Fruit fly (Drosophila melanogaster) whole organism, embryonic: ENCODE results near the gene Dic61B.

Experiments used
- Atf-2 ChIP-seq: fragments of 200-800 bp; sonication (Bioruptor generic); optimal IDR thresholded peaks from 2 replicates; lab custom pipeline; 2016; ENCODE audit warnings: missing biosample characterization, missing genetic modification characterization
- Awh ChIP-seq: fragments of 200-800 bp; sonication (Bioruptor generic); IDR thresholded peaks from 2 replicates; pipeline ENCODE4, ENCODE4 v1.3.6; 2022; ENCODE audit warnings: missing biosample characterization, missing genetic modification characterization
- CG10267 ChIP-seq: fragments of 200-800 bp; sonication (Bioruptor generic); optimal IDR thresholded peaks from 2 replicates; lab custom pipeline; 2018; ENCODE audit warnings: missing biosample characterization, mild to moderate bottlenecking, missing genetic modification characterization, moderate library complexity
- CG11085 ChIP-seq: fragments of 200-800 bp; sonication (Bioruptor generic); IDR thresholded peaks from 2 replicates; pipeline ENCODE4 v1.3.6; 2022; ENCODE audit warnings: missing biosample characterization, missing genetic modification characterization
- CG12769 ChIP-seq: fragments of 200-800 bp; sonication (Bioruptor generic); optimal IDR thresholded peaks from 2 replicates; lab custom pipeline; 2019; ENCODE audit warnings: missing biosample characterization, mild to moderate bottlenecking, missing genetic modification characterization, moderate library complexity
- CG13287 ChIP-seq: fragments of 200-800 bp; sonication (Bioruptor generic); IDR thresholded peaks from 2 replicates; pipeline ENCODE4 v1.3.6; 2022; ENCODE audit warnings: missing biosample characterization, missing genetic modification characterization; ENCODE audit not compliant: partially characterized antibody
- CG13894 ChIP-seq: fragments of 200-800 bp; sonication (Bioruptor generic); optimal IDR thresholded peaks from 3 replicates; lab custom pipeline; 2018; ENCODE audit warnings: missing biosample characterization, mild to moderate bottlenecking, missing genetic modification characterization, moderate library complexity
- CG14050 ChIP-seq: fragments of 200-800 bp; sonication (Bioruptor generic); IDR thresholded peaks from 3 replicates; pipeline ENCODE4 v1.3.6; 2022; ENCODE audit warnings: missing biosample characterization, missing genetic modification characterization
- CG17568 ChIP-seq: fragments of 200-800 bp; sonication (Bioruptor generic); optimal IDR thresholded peaks from 2 replicates; lab custom pipeline; 2018; ENCODE audit warnings: missing biosample characterization, mild to moderate bottlenecking, missing genetic modification characterization, moderate library complexity
- CG1792 ChIP-seq: fragments of 200-800 bp; sonication (Bioruptor generic); optimal IDR thresholded peaks from 2 replicates; lab custom pipeline; 2016; ENCODE audit warnings: missing biosample characterization, missing genetic modification characterization
- CG18262 ChIP-seq: fragments of 200-800 bp; optimal IDR thresholded peaks from 3 replicates; lab custom pipeline; 2019; ENCODE audit warnings: missing biosample characterization, mild to moderate bottlenecking, missing genetic modification characterization, moderate library complexity
- CG2116 ChIP-seq: fragments of 200-800 bp; sonication (Bioruptor generic); optimal IDR thresholded peaks from 3 replicates; lab custom pipeline; 2018; ENCODE audit warnings: missing biosample characterization, mild to moderate bottlenecking, missing genetic modification characterization
- CG2129 ChIP-seq: fragments of 200-800 bp; sonication (Bioruptor generic); IDR thresholded peaks from 2 replicates; pipeline ENCODE4 v1.3.6; 2022; ENCODE audit warnings: missing biosample characterization, missing genetic modification characterization; ENCODE audit not compliant: partially characterized antibody
- CG2712 ChIP-seq: fragments of 200-800 bp; optimal IDR thresholded peaks from 3 replicates; lab custom pipeline; 2019; ENCODE audit warnings: missing biosample characterization, mild to moderate bottlenecking, missing genetic modification characterization, moderate library complexity
- CG2875 ChIP-seq: fragments of 200-800 bp; sonication (Bioruptor generic); optimal IDR thresholded peaks from 2 replicates; lab custom pipeline; 2017; ENCODE audit warnings: missing biosample characterization, mild to moderate bottlenecking, missing genetic modification characterization, missing genetic modification reagents
- CG31388 ChIP-seq: fragments of 200-800 bp; sonication (Bioruptor generic); optimal IDR thresholded peaks from 2 replicates; lab custom pipeline; 2016; ENCODE audit warnings: missing biosample characterization, missing genetic modification characterization
- CG3407 ChIP-seq: fragments of 200-800 bp; sonication (Bioruptor generic); optimal IDR thresholded peaks from 2 replicates; lab custom pipeline; 2018; ENCODE audit warnings: missing biosample characterization, mild to moderate bottlenecking, missing genetic modification characterization
- CG3995 ChIP-seq: fragments of 200-800 bp; sonication (Bioruptor generic); optimal IDR thresholded peaks from 3 replicates; lab custom pipeline; 2016; ENCODE audit warnings: missing biosample characterization, missing genetic modification characterization
- CG6254 ChIP-seq: fragments of 200-800 bp; sonication (Bioruptor generic); optimal IDR thresholded peaks from 3 replicates; lab custom pipeline; 2017; ENCODE audit warnings: mild to moderate bottlenecking, missing biosample characterization, missing genetic modification reagents, missing genetic modification characterization
- CG6854 ChIP-seq: fragments of 200-800 bp; sonication (Bioruptor generic); optimal IDR thresholded peaks from 3 replicates; lab custom pipeline; 2017; ENCODE audit warnings: missing biosample characterization, mild to moderate bottlenecking, missing genetic modification characterization
- CG7745 ChIP-seq: fragments of 200-800 bp; sonication (Bioruptor generic); optimal IDR thresholded peaks from 2 replicates; lab custom pipeline; 2018; ENCODE audit warnings: missing biosample characterization, mild to moderate bottlenecking, missing genetic modification characterization, moderate library complexity
- CG7963 ChIP-seq: fragments of 200-800 bp; sonication (Bioruptor generic); IDR thresholded peaks from 3 replicates; pipeline ENCODE4 v1.3.6; 2022; ENCODE audit warnings: missing biosample characterization, missing genetic modification characterization; ENCODE audit not compliant: partially characterized antibody
- CG7987 ChIP-seq: fragments of 200-800 bp; sonication (Bioruptor generic); optimal IDR thresholded peaks from 2 replicates; lab custom pipeline; 2018; ENCODE audit warnings: missing biosample characterization, mild to moderate bottlenecking, missing genetic modification characterization, moderate library complexity
- CHES-1-like ChIP-seq: fragments of 200-800 bp; sonication (Bioruptor generic); optimal IDR thresholded peaks from 2 replicates; lab custom pipeline; 2016; ENCODE audit warnings: missing biosample characterization, missing genetic modification characterization
- Camta ChIP-seq: fragments of 200-800 bp; sonication (Bioruptor generic); optimal IDR thresholded peaks from 2 replicates; lab custom pipeline; 2016; ENCODE audit warnings: missing biosample characterization, missing genetic modification characterization
- CoRest ChIP-seq: fragments of 200-800 bp; sonication (Bioruptor generic); optimal IDR thresholded peaks from 3 replicates; lab custom pipeline; 2018; ENCODE audit warnings: missing biosample characterization, mild to moderate bottlenecking, missing genetic modification characterization, moderate library complexity
- Dbx ChIP-seq: fragments of 200-800 bp; sonication (Bioruptor generic); IDR thresholded peaks from 3 replicates; pipeline ENCODE4 v1.3.6; 2022; ENCODE audit warnings: missing biosample characterization, missing genetic modification characterization
- Dll ChIP-seq: fragments of 200-800 bp; sonication (Bioruptor generic); IDR thresholded peaks from 4 replicates; pipeline ENCODE4 v1.3.6; 2022; ENCODE audit warnings: missing biosample characterization, missing genetic modification characterization; ENCODE audit not compliant: partially characterized antibody
- HLH4C ChIP-seq: fragments of 200-800 bp; sonication (Bioruptor generic); IDR thresholded peaks from 3 replicates; pipeline ENCODE4 v1.3.6; 2022; ENCODE audit warnings: missing biosample characterization, missing genetic modification characterization; ENCODE audit not compliant: partially characterized antibody
- Hey ChIP-seq: fragments of 200-800 bp; sonication (Bioruptor generic); optimal IDR thresholded peaks from 3 replicates; lab custom pipeline; 2018; ENCODE audit warnings: missing biosample characterization, mild to moderate bottlenecking, missing genetic modification characterization
- Hr3 ChIP-seq: fragments of 200-800 bp; sonication (Bioruptor generic); optimal IDR thresholded peaks from 3 replicates; lab custom pipeline; 2016; ENCODE audit warnings: missing biosample characterization, missing genetic modification characterization
- MBD-R2 ChIP-seq: fragments of 200-800 bp; sonication (Bioruptor generic); IDR thresholded peaks from 2 replicates; pipeline ENCODE4 v1.3.6; 2022; ENCODE audit warnings: missing biosample characterization, missing genetic modification characterization
- Nf-YA ChIP-seq: fragments of 200-800 bp; sonication (Bioruptor generic); IDR thresholded peaks from 2 replicates; pipeline ENCODE4 v1.3.6; 2022; ENCODE audit warnings: missing biosample characterization, missing genetic modification characterization
- Opbp ChIP-seq: fragments of 200-800 bp; sonication (Bioruptor generic); IDR thresholded peaks from 3 replicates; pipeline ENCODE4 v1.3.6; 2022; ENCODE audit warnings: missing biosample characterization, missing genetic modification characterization; ENCODE audit not compliant: partially characterized antibody
- amos ChIP-seq: fragments of 200-800 bp; sonication (Bioruptor generic); IDR thresholded peaks from 2 replicates; pipeline ENCODE4 v1.3.6; 2022; ENCODE audit warnings: missing biosample characterization, missing genetic modification characterization; ENCODE audit not compliant: partially characterized antibody
- chn ChIP-seq: fragments of 200-800 bp; sonication (Bioruptor generic); optimal IDR thresholded peaks from 2 replicates; lab custom pipeline; 2016; ENCODE audit warnings: missing biosample characterization, missing genetic modification characterization
- eve ChIP-seq, 2 experiments: fragments of >200 bp; optimal IDR thresholded peaks; 2 replicates each; lab custom pipeline; 2017; ENCODE audit warnings: missing biosample characterization in 2 of 2, missing genetic modification characterization in 2 of 2
- gfzf ChIP-seq: fragments of 200-800 bp; sonication (Bioruptor generic); optimal IDR thresholded peaks from 2 replicates; lab custom pipeline; 2016; ENCODE audit warnings: missing biosample characterization, mild to moderate bottlenecking, missing genetic modification characterization, moderate library complexity
- gro ChIP-seq: fragments of 200-800 bp; sonication (Bioruptor generic); optimal IDR thresholded peaks from 2 replicates; lab custom pipeline; 2016; ENCODE audit warnings: missing biosample characterization, missing genetic modification characterization
- gsb-n ChIP-seq: fragments of 200-800 bp; sonication (Bioruptor generic); optimal IDR thresholded peaks from 3 replicates; lab custom pipeline; 2018; ENCODE audit warnings: missing biosample characterization, mild to moderate bottlenecking, missing genetic modification characterization
- nau ChIP-seq: fragments of 200-800 bp; sonication (Bioruptor generic); optimal IDR thresholded peaks from 3 replicates; lab custom pipeline; 2017; ENCODE audit warnings: missing biosample characterization, mild to moderate bottlenecking, missing genetic modification characterization, missing genetic modification reagents
- nmo ChIP-seq: fragments of 200-800 bp; sonication (Bioruptor generic); optimal IDR thresholded peaks from 2 replicates; lab custom pipeline; 2018; ENCODE audit warnings: missing biosample characterization, mild to moderate bottlenecking, missing genetic modification characterization, moderate library complexity
- nom ChIP-seq: fragments of 200-800 bp; sonication (Bioruptor generic); optimal IDR thresholded peaks from 2 replicates; lab custom pipeline; 2017; ENCODE audit warnings: missing biosample characterization, missing genetic modification characterization, mild to moderate bottlenecking, moderate library complexity, missing genetic modification reagents
- pros ChIP-seq: fragments of 200-800 bp; sonication (Bioruptor generic); optimal IDR thresholded peaks from 3 replicates; lab custom pipeline; 2019; ENCODE audit warnings: missing biosample characterization, mild to moderate bottlenecking, missing genetic modification characterization, moderate library complexity
- rib ChIP-seq: fragments of 200-800 bp; sonication (Bioruptor generic); IDR thresholded peaks from 2 replicates; pipeline ENCODE4 v1.3.6; 2022; ENCODE audit warnings: missing biosample characterization, missing genetic modification characterization
- salm ChIP-seq: fragments of 200-800 bp; sonication (Bioruptor generic); optimal IDR thresholded peaks from 2 replicates; lab custom pipeline; 2018; ENCODE audit warnings: missing biosample characterization, mild to moderate bottlenecking, missing genetic modification characterization
- sens ChIP-seq: fragments of 200-800 bp; sonication (Bioruptor generic); peaks from one replicate; lab custom pipeline; 2016; ENCODE audit warnings: missing biosample characterization, missing genetic modification characterization
- seq ChIP-seq: fragments of 200-800 bp; sonication (Bioruptor generic); IDR thresholded peaks from 2 replicates; pipeline ENCODE4 v1.3.6; 2022; ENCODE audit warnings: missing biosample characterization, missing genetic modification characterization
- tup ChIP-seq: fragments of 200-800 bp; sonication (Bioruptor generic); optimal IDR thresholded peaks from 2 replicates; lab custom pipeline; 2016; ENCODE audit warnings: missing biosample characterization, mild to moderate bottlenecking, missing genetic modification characterization, moderate library complexity
- wek ChIP-seq: fragments of 200-800 bp; sonication (Bioruptor generic); optimal IDR thresholded peaks from 3 replicates; lab custom pipeline; 2018; ENCODE audit warnings: missing biosample characterization, mild to moderate bottlenecking, missing genetic modification characterization, moderate library complexity

Gene Dic61B

dm6 chr3L:174501-174900 is 22.1 kb upstream of the Dic61B start (continued):
- TF ChIP-seq CG31388, result no peak
- TF ChIP-seq gro (GFP tag; lab: Kevin White, UChicago), result no peak
- TF ChIP-seq Nf-YA (GFP tag; lab: Robert Waterston, UW), result no peak
- no peak for TF ChIP-seq seq (GFP tag; lab: Robert Waterston, UW)
- TF ChIP-seq gfzf (GFP tag; lab: Kevin White, UChicago), result peak; percentile 28
- peak; percentile 89 for TF ChIP-seq amos
- TF ChIP-seq CG3407 (GFP tag; lab: Kevin White, UChicago), result no peak
- TF ChIP-seq CG2712 (tag; lab: Kevin White, UChicago), result peak; percentile 3
- no peak for TF ChIP-seq CHES-1-like (GFP tag; lab: Kevin White, UChicago)
- no peak for TF ChIP-seq tup (GFP tag; lab: Kevin White, UChicago)
- TF ChIP-seq CG12769, result no peak
- no peak for TF ChIP-seq chn (GFP tag; lab: Kevin White, UChicago)
- TF ChIP-seq Awh, result no peak
- TF ChIP-seq CG2116 (GFP tag; lab: Kevin White, UChicago), result peak; percentile 86
- TF ChIP-seq nom, result no peak
- TF ChIP-seq CG7987 (GFP tag; lab: Kevin White, UChicago), result no peak
- no peak for TF ChIP-seq Dbx (GFP tag; lab: Robert Waterston, UW)
- peak; percentile 96 for TF ChIP-seq CG13287 (GFP tag; lab: Robert Waterston, UW)
- TF ChIP-seq CG17568 (GFP tag; lab: Kevin White, UChicago), result no peak
- peak; percentile 19 for TF ChIP-seq nmo (GFP tag; lab: Kevin White, UChicago)
- TF ChIP-seq pros (GFP tag; lab: Kevin White, UChicago), result peak; percentile 4
- TF ChIP-seq rib (GFP tag; lab: Robert Waterston, UW), result no peak
- TF ChIP-seq CG7963 (GFP tag; lab: Robert Waterston, UW), result peak; percentile 79
- TF ChIP-seq salm (tag; lab: Kevin White, UChicago), result no peak
- no peak for TF ChIP-seq CG1792
- no peak for TF ChIP-seq wek (GFP tag; lab: Kevin White, UChicago)
- no peak for TF ChIP-seq CG18262
- TF ChIP-seq Camta (GFP tag; lab: Kevin White, UChicago), result no peak
- no peak for TF ChIP-seq Hr3
- no peak for TF ChIP-seq eve (GFP tag; optimal IDR thresholded peaks at IDR 0.05; lab: Kevin White, UChicago)
- TF ChIP-seq CoRest (tag; lab: Kevin White, UChicago), result peak; percentile 14
- TF ChIP-seq CG10267, result peak; percentile 2
- peak; percentile 90 for TF ChIP-seq Dll (GFP tag; lab: Robert Waterston, UW)
- TF ChIP-seq CG6254 (GFP tag; lab: Kevin White, UChicago), result no peak
- no peak for TF ChIP-seq CG6854 (GFP tag; lab: Kevin White, UChicago)
- TF ChIP-seq CG13894 (tag; lab: Kevin White, UChicago), result peak; percentile 19
- no peak for TF ChIP-seq CG7745 (tag; lab: Kevin White, UChicago)
- peak; percentile 92 for TF ChIP-seq Opbp (GFP tag; lab: Robert Waterston, UW)
- TF ChIP-seq CG2129, result peak; percentile 68
- no peak for TF ChIP-seq Atf-2 (GFP tag; lab: Kevin White, UChicago)
- TF ChIP-seq Hey (tag; lab: Kevin White, UChicago), result no peak
- peak; percentile 70 for TF ChIP-seq sens (GFP tag; lab: Kevin White, UChicago)
- no peak for TF ChIP-seq CG3995 (GFP tag; lab: Kevin White, UChicago)
- peak; percentile 26; the same call in 1 of the 2 replicates for TF ChIP-seq MBD-R2
- no peak for TF ChIP-seq CG2875 (GFP tag; lab: Kevin White, UChicago)
- TF ChIP-seq HLH4C (GFP tag; lab: Robert Waterston, UW), result peak; percentile 91
- TF ChIP-seq nau (GFP tag; lab: Kevin White, UChicago), result no peak
- TF ChIP-seq gsb-n (tag; lab: Kevin White, UChicago), result no peak
- TF ChIP-seq CG14050 (GFP tag; lab: Robert Waterston, UW), result no peak
- TF ChIP-seq CG11085 (GFP tag; lab: Robert Waterston, UW), result no peak
